Worm (Caenorhabditis elegans): ENCODE measurements around the gene C26B2.7.

Gene C26B2.7

ce11 chrIV:8019772-8020496, 3.9 kb downstream of the C26B2.7 start, which contains the start of gene dnc-4:
dnc-4 (minus strand) TSS chrIV:8019808.
- peak; percentile 75 for TF ChIP-seq ces-1 (GFP tag; optimal IDR thresholded peaks at IDR 0.05)
- no peak for TF ChIP-seq nhr-76 (tag; optimal IDR thresholded peaks at IDR 0.05)
- TF ChIP-seq zip-8 (tag; optimal IDR thresholded peaks at IDR 0.05): peak; percentile 85
- TF ChIP-seq blmp-1 (tag; optimal IDR thresholded peaks at IDR 0.05): no peak

ce11 chrIV:8022035-8022673, 6.1 kb downstream of the C26B2.7 start, which contains the start of gene C26B2.2:
C26B2.2 (minus strand) TSS chrIV:8022122.
- TF ChIP-seq ham-2 (GFP tag; optimal IDR thresholded peaks at IDR 0.05) (no peak), cnd-1 (tag; optimal IDR thresholded peaks at IDR 0.05) (no peak), ceh-39 (tag; optimal IDR thresholded peaks at IDR 0.05) (no peak), tbx-8 (GFP tag; optimal IDR thresholded peaks at IDR 0.05) (no peak), lsy-2 (tag; optimal IDR thresholded peaks at IDR 0.05) (no peak), bed-3 (GFP tag; optimal IDR thresholded peaks at IDR 0.05) (no peak), sptf-1 (tag; optimal IDR thresholded peaks at IDR 0.05) (no peak), nhr-12 (tag; optimal IDR thresholded peaks at IDR 0.05) (no peak), ceh-83 (GFP tag; optimal IDR thresholded peaks at IDR 0.05) (no peak), unc-120 (tag; optimal IDR thresholded peaks at IDR 0.05; ENCODE audit: poor library complexity, severe bottlenecking) (no peak), elt-3 (tag; optimal IDR thresholded peaks at IDR 0.05) (no peak), blmp-1 (tag; optimal IDR thresholded peaks at IDR 0.05) (no peak), ztf-11 (tag; optimal IDR thresholded peaks at IDR 0.05) (no peak), drap-1 (GFP tag; optimal IDR thresholded peaks at IDR 0.05) (no peak)

- TF ChIP-seq zip-8 (tag; optimal IDR thresholded peaks at IDR 0.05): no peak
- TF ChIP-seq drap-1 (GFP tag; optimal IDR thresholded peaks at IDR 0.05): no peak
- TF ChIP-seq nhr-12 (tag; optimal IDR thresholded peaks at IDR 0.05): no peak
- TF ChIP-seq snpc-4 (tag; optimal IDR thresholded peaks at IDR 0.05): no peak
- no peak for TF ChIP-seq blmp-1 (tag; optimal IDR thresholded peaks at IDR 0.05)
- TF ChIP-seq nhr-2 (tag; optimal IDR thresholded peaks at IDR 0.05): no peak
- no peak for TF ChIP-seq nhr-28 (tag; optimal IDR thresholded peaks at IDR 0.05)
- no peak for TF ChIP-seq hlh-1 (tag; optimal IDR thresholded peaks at IDR 0.05)
- no peak for TF ChIP-seq ham-2 (GFP tag; optimal IDR thresholded peaks at IDR 0.05)
Measured at ce11 chrIV:8023861-8024260, 7.8 kb downstream of the C26B2.7 start.

ce11 chrIV:8026361-8026760, 10.3 kb downstream of the C26B2.7 start:
- no peak for TF ChIP-seq lin-32 (GFP tag; optimal IDR thresholded peaks at IDR 0.05)
- no peak for TF ChIP-seq blmp-1 (tag; optimal IDR thresholded peaks at IDR 0.05)
- no peak for TF ChIP-seq nhr-237 (tag; optimal IDR thresholded peaks at IDR 0.05)
- TF ChIP-seq ztf-11 (tag; optimal IDR thresholded peaks at IDR 0.05): no peak
- no peak for TF ChIP-seq drap-1 (GFP tag; optimal IDR thresholded peaks at IDR 0.05)
- TF ChIP-seq sptf-1 (tag; optimal IDR thresholded peaks at IDR 0.05): no peak
- no peak for TF ChIP-seq nhr-2 (tag; optimal IDR thresholded peaks at IDR 0.05)
- TF ChIP-seq bed-3 (GFP tag; optimal IDR thresholded peaks at IDR 0.05): no peak

ce11 chrIV:8027293-8027866, 11.3 kb downstream of the C26B2.7 start:
- TF ChIP-seq nhr-237 (tag; optimal IDR thresholded peaks at IDR 0.05) (no peak), elt-3 (tag; optimal IDR thresholded peaks at IDR 0.05) (no peak), nhr-28 (tag; optimal IDR thresholded peaks at IDR 0.05) (no peak), unc-62 (GFP tag; optimal IDR thresholded peaks at IDR 0.05) (no peak), sptf-1 (tag; optimal IDR thresholded peaks at IDR 0.05) (no peak), tbx-8 (GFP tag; optimal IDR thresholded peaks at IDR 0.05) (no peak), zip-8 (tag; optimal IDR thresholded peaks at IDR 0.05) (no peak), mls-2 (tag; optimal IDR thresholded peaks at IDR 0.05) (no peak), flh-1 (GFP tag; optimal IDR thresholded peaks at IDR 0.05) (no peak), ztf-11 (tag; optimal IDR thresholded peaks at IDR 0.05) (no peak), sem-2 (GFP tag; optimal IDR thresholded peaks at IDR 0.05) (no peak), lin-13 (tag; optimal IDR thresholded peaks at IDR 0.05) (no peak), drap-1 (GFP tag; optimal IDR thresholded peaks at IDR 0.05) (no peak), hlh-1 (tag; optimal IDR thresholded peaks at IDR 0.05) (no peak), ceh-43 (GFP tag; optimal IDR thresholded peaks at IDR 0.05) (no peak), ces-1 (GFP tag; optimal IDR thresholded peaks at IDR 0.05) (no peak), ceh-83 (GFP tag; optimal IDR thresholded peaks at IDR 0.05) (no peak)
